Worm (Caenorhabditis elegans) whole organism, mixed stage, embryonic: ENCODE measurements around the gene K01A12.4.

Experiments used
- blmp-1 ChIP-seq: fragments of 150-350 bp; optimal IDR thresholded peaks from 2 replicates; lab custom pipeline; 2014; ENCODE audit warnings: missing biosample characterization, missing genetic modification characterization
- ceh-43 ChIP-seq: fragments of 200-800 bp; sonication (Bioruptor generic); optimal IDR thresholded peaks from 2 replicates; lab custom pipeline; 2018; ENCODE audit warnings: mild to moderate bottlenecking, missing genetic modification characterization, moderate library complexity, missing compliant biosample characterization
- ces-1 ChIP-seq: fragments of 150-350 bp; optimal IDR thresholded peaks from 2 replicates; lab custom pipeline; 2014; ENCODE audit warnings: missing biosample characterization, missing genetic modification reagents, missing genetic modification characterization
- elt-3 ChIP-seq: fragments of 150-350 bp; optimal IDR thresholded peaks from 2 replicates; lab custom pipeline; 2014; ENCODE audit warnings: missing biosample characterization, missing genetic modification characterization
- mab-5 ChIP-seq: fragments of 150-350 bp; optimal IDR thresholded peaks from 2 replicates; lab custom pipeline; 2014; ENCODE audit warnings: missing biosample characterization, missing genetic modification characterization
- nhr-237 ChIP-seq: fragments of 150-350 bp; optimal IDR thresholded peaks from 2 replicates; lab custom pipeline; 2014; ENCODE audit warnings: missing biosample characterization, missing genetic modification characterization
- nhr-28 ChIP-seq: fragments of 150-350 bp; optimal IDR thresholded peaks from 2 replicates; lab custom pipeline; 2014; ENCODE audit warnings: missing biosample characterization, missing genetic modification characterization
- nhr-76 ChIP-seq: sonication (generic microtip); optimal IDR thresholded peaks from 2 replicates; lab custom pipeline; 2017; ENCODE audit warnings: missing biosample characterization, missing genetic modification characterization
- snpc-4 ChIP-seq: fragments of 150-350 bp; optimal IDR thresholded peaks from 2 replicates; lab custom pipeline; 2014; ENCODE audit warnings: missing biosample characterization, missing genetic modification characterization
- unc-120 ChIP-seq: sonication (generic microtip); optimal IDR thresholded peaks from 2 replicates; lab custom pipeline; 2017; ENCODE audit warnings: missing genetic modification characterization, missing compliant biosample characterization; ENCODE audit not compliant: poor library complexity, severe bottlenecking
- unc-39 ChIP-seq: fragments of 150-350 bp; optimal IDR thresholded peaks from 2 replicates; lab custom pipeline; 2014; ENCODE audit warnings: missing biosample characterization, missing genetic modification characterization
- unc-62 ChIP-seq: fragments of 150-350 bp; optimal IDR thresholded peaks from 2 replicates; lab custom pipeline; 2014; ENCODE audit warnings: missing biosample characterization, missing genetic modification reagents, missing genetic modification characterization
- ztf-11 ChIP-seq: fragments of 150-350 bp; optimal IDR thresholded peaks from 2 replicates; lab custom pipeline; 2014; ENCODE audit warnings: missing biosample characterization, missing genetic modification characterization

DNA sequence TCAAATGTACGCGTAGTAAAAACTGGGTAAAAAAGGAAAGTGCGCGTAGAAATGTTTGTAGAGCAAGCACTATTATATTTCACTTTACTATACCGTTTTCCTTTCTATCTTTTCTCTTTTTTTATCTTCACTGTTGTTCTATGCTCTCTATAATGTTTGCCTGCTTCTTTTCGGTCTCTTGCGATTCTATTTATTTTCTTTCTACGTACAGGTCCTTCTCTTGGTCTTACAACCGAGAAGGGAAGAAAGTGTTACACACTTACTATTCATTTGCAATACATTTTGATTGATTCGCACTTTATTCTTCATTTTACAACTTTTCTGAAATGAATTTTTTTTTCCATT is 46.3 kb upstream of the K01A12.4 start:
- TF ChIP-seq ztf-11 (tag; lab: Kevin White, UChicago) (no peak), unc-39 (tag; lab: Kevin White, UChicago) (no peak), nhr-28 (tag; lab: Kevin White, UChicago) (no peak), unc-120 (tag; lab: Kevin White, UChicago) (no peak), blmp-1 (tag; lab: Kevin White, UChicago) (no peak), ces-1 (GFP tag; lab: Kevin White, UChicago) (no peak), unc-62 (GFP tag; lab: Kevin White, UChicago) (no peak), ceh-43 (GFP tag; lab: Kevin White, UChicago) (no peak), mab-5 (no peak), nhr-237 (tag; lab: Kevin White, UChicago) (no peak), nhr-76 (tag; lab: Kevin White, UChicago) (no peak), snpc-4 (tag; lab: Kevin White, UChicago) (no peak), elt-3 (tag; lab: Kevin White, UChicago) (no peak)
